Fruit fly (Drosophila melanogaster) whole organism: ENCODE measurements around the gene Ugt49B2.

Experiments
- CG8478 ChIP-seq: fragments of >200 bp; optimal IDR thresholded peaks from 2 replicates; lab custom pipeline; 2018; ENCODE audit warnings: inconsistent platforms
- Dll ChIP-seq: fragments of >200 bp; optimal IDR thresholded peaks from 2 replicates; lab custom pipeline; 2017
- pan ChIP-seq: fragments of >200 bp; optimal IDR thresholded peaks from 2 replicates; lab custom pipeline; 2017
- psq ChIP-seq: fragments of >200 bp; optimal IDR thresholded peaks from 2 replicates; lab custom pipeline; 2017
- usp ChIP-seq: fragments of >200 bp; optimal IDR thresholded peaks from 2 replicates; lab custom pipeline; 2017; ENCODE audit warnings: missing biosample characterization, missing genetic modification characterization, mixed read lengths

DNA sequence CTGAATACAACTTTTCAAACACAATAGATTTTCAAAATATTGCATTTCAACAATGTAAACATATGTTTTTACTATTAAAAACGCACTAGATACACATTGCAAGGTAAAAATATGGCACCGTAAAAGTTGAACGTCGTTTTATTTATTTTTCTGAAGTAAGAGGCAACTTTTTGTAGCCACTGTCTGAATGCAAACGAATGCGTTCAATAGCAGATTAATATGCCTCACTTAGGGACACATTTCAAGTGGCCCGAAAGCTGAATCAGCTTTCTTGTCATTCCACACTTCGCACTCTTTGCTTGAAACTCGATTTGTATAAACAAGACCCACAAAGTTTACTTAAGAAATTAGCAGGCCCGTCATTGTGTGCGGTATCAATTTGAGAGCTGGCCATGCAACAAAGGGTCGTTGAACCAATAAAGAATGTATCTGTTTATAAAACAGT lies 49.6 kb downstream of the Ugt49B2 start:
- no peak for TF ChIP-seq CG8478 (lab: Kevin White, UChicago)
- no peak for TF ChIP-seq usp (GFP tag; lab: Kevin White, UChicago)
- TF ChIP-seq pan (lab: Kevin White, UChicago) = no peak
- TF ChIP-seq psq (lab: Kevin White, UChicago) = no peak
- TF ChIP-seq Dll = no peak
